Fruit fly (Drosophila melanogaster) Kc167 (cell line): ENCODE measurements around the gene Cdk7.

Experiments used
- Myc ChIP-seq: fragments of >200 bp; optimal IDR thresholded peaks from 2 replicates; lab custom pipeline; 2017; ENCODE audit warnings: missing external identifiers
- h ChIP-seq: fragments of >200 bp; optimal IDR thresholded peaks from 3 replicates; lab custom pipeline; 2018; ENCODE audit warnings: missing external identifiers
- insv ChIP-seq: fragments of >200 bp; optimal IDR thresholded peaks from 3 replicates; lab custom pipeline; 2018; ENCODE audit warnings: missing external identifiers
- psq ChIP-seq: fragments of >200 bp; optimal IDR thresholded peaks from 2 replicates; lab custom pipeline; 2017; ENCODE audit warnings: missing external identifiers
- ttk ChIP-seq: sonication (Bioruptor generic); optimal IDR thresholded peaks from 2 replicates; lab custom pipeline; 2017; ENCODE audit warnings: missing external identifiers

Cdk7 gene

DNA sequence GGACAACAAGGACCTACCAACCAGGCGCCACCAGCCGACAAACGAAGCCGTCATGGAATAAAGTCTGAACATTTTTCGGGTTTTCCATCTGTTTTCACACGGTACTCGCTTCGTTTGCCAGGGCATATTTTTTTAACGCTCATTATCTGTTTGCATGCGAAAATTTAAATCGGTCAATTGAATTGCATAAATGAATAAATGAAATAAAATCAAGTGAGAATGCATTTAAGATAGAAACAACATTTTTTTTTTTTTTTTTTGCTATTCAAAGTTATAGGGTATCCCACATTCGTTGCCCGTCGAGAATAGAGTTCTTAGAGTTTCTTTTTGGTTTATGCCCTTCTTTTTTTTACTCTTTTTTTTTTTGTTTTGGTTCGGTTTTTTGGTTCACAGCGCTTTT is 22.9 kb downstream of the Cdk7 start:
- no peak for TF ChIP-seq insv (lab: Kevin White, UChicago)
- TF ChIP-seq ttk = no peak
- no peak for TF ChIP-seq Myc (lab: Kevin White, UChicago)
- TF ChIP-seq psq (lab: Kevin White, UChicago) = no peak
- no peak for TF ChIP-seq h (lab: Kevin White, UChicago)
